Worm (Caenorhabditis elegans): Measurements from ENCODE around the gene T05G5.1.

The T05G5.1 gene

DNA sequence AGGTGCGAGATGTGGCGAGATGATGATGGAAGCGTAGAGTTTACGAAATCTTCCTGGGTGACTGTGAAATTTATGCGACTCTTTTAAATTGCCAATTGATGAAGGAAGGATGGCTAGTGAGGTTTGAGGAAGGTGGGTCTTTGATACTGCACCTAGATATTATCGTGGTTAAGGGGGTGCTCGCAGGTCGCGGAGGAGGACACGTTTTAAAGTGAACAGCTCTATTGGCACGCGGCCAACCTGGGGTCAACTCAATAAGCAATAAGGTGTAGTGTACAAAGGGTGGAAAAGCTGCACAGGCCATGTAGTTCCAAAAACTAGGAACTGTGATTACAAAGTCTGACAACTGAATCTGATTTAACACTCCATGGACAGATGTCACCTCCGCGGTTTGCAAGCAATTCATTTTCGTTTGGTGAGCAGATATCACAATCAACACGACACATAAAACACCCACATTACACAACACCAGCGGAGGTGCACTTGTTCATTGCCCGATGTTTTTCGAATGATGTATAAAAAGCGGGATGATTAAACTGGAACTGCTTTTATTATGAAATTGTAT, 2.3 kb upstream of the T05G5.1 start:
- TF ChIP-seq F13H6.1 (tag; optimal IDR thresholded peaks at IDR 0.05): no peak
- TF ChIP-seq nhr-77 (tag; optimal IDR thresholded peaks at IDR 0.05): no peak
- TF ChIP-seq mab-5 (tag; optimal IDR thresholded peaks at IDR 0.05): no peak
- no peak for TF ChIP-seq R02D3.7 (tag; optimal IDR thresholded peaks at IDR 0.05)

DNA sequence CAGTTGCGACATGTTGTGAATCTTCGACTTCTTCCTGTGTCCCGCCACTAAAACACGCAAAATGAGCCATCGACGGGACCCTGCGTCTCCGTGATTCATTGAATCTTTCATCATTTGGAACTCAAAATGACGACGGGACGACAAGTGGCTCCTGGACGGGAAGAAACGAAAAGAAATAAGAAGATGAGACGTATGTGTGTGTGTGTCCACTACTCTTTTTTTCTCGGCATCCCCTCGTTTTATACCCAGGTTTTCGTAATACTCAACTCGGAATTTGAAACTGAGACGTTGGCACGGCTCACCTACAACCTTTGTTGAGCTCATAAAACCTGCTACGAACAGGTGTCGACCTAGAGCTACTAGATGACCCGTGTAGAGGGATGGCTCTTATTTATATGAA, 1.4 kb upstream of the T05G5.1 start:
- TF ChIP-seq mbf-1 (tag; optimal IDR thresholded peaks at IDR 0.05) (no peak), ztf-1 (GFP tag; conservative IDR thresholded peaks at IDR 0.05) (no peak), nhr-129 (tag; optimal IDR thresholded peaks at IDR 0.05) (peak; percentile 59), mab-5 (tag; optimal IDR thresholded peaks at IDR 0.05) (no peak), C34F6.9 (tag; optimal IDR thresholded peaks at IDR 0.05) (peak; percentile 41), sma-9 (GFP tag; optimal IDR thresholded peaks at IDR 0.05) (peak; percentile 10), sma-9 (tag; optimal IDR thresholded peaks at IDR 0.05) (no peak), F13H6.1 (tag; optimal IDR thresholded peaks at IDR 0.05) (peak; percentile 72), lsy-2 (tag; optimal IDR thresholded peaks at IDR 0.05) (peak in 1 of 2 experiments; percentile 16)

DNA sequence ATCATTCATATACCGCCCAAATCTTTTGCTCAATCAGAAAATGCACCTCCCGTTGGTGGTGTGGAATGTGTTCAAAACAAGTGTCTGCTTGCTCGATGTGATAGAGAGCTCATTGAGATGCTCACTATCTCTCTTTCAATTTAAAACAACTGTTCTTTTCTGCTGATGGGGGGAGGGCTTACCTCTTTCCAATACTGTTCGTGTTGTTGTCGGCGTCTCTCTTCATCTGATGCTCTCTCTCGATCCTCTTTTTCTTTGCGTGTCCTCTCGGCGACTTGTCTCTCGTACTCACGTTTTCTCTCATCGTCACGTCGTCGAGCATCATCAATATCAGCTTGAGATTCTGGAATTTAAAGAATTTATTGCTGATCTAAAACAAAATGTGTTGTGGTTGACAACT, 1.2 kb downstream of the T05G5.1 start:
- no peak for TF ChIP-seq ceh-82 (tag; optimal IDR thresholded peaks at IDR 0.05)
- no peak for TF ChIP-seq elt-3 (tag; optimal IDR thresholded peaks at IDR 0.05)
- TF ChIP-seq ama-1 (optimal IDR thresholded peaks at IDR 0.05): no peak
- TF ChIP-seq C34F6.9 (tag; optimal IDR thresholded peaks at IDR 0.05): peak; percentile 48
- no peak for TF ChIP-seq mab-5 (tag; optimal IDR thresholded peaks at IDR 0.05)
- TF ChIP-seq unc-39 (tag; optimal IDR thresholded peaks at IDR 0.05): no peak
- TF ChIP-seq blmp-1 (tag; optimal IDR thresholded peaks at IDR 0.05; ENCODE audit: insufficient read depth): no peak
- TF ChIP-seq R02D3.7 (tag; optimal IDR thresholded peaks at IDR 0.05): no peak
- peak; percentile 73 for TF ChIP-seq F13H6.1 (tag; optimal IDR thresholded peaks at IDR 0.05)
- TF ChIP-seq unc-55 (GFP tag; optimal IDR thresholded peaks at IDR 0.05): no peak
- TF ChIP-seq sma-9 (GFP tag; optimal IDR thresholded peaks at IDR 0.05): peak; percentile 50
- no peak for TF ChIP-seq sma-9 (tag; optimal IDR thresholded peaks at IDR 0.05)
- TF ChIP-seq nhr-129 (tag; optimal IDR thresholded peaks at IDR 0.05): peak; percentile 31
- TF ChIP-seq unc-62 (GFP tag; optimal IDR thresholded peaks at IDR 0.05): no peak
- no peak for TF ChIP-seq nhr-11 (tag; optimal IDR thresholded peaks at IDR 0.05)
- TF ChIP-seq ZK546.5 (tag; optimal IDR thresholded peaks at IDR 0.05): no peak
- TF ChIP-seq peb-1 (tag; optimal IDR thresholded peaks at IDR 0.05): no peak
- TF ChIP-seq egl-27 (tag; optimal IDR thresholded peaks at IDR 0.05): no peak
- no peak for TF ChIP-seq crh-2 (tag; optimal IDR thresholded peaks at IDR 0.05)
- no peak for TF ChIP-seq nhr-10 (tag; optimal IDR thresholded peaks at IDR 0.05)
- no peak for TF ChIP-seq sma-3 (GFP tag; optimal IDR thresholded peaks at IDR 0.05)
- TF ChIP-seq ztf-11 (tag; optimal IDR thresholded peaks at IDR 0.05): no peak
- no peak for TF ChIP-seq dmd-4 (tag; optimal IDR thresholded peaks at IDR 0.05)
- no peak for TF ChIP-seq ztf-4 (tag; optimal IDR thresholded peaks at IDR 0.05)
- no peak for TF ChIP-seq mdl-1 (tag; optimal IDR thresholded peaks at IDR 0.05)
- no peak for TF ChIP-seq skn-1 (tag; optimal IDR thresholded peaks at IDR 0.05)
- TF ChIP-seq nhr-6 (tag; optimal IDR thresholded peaks at IDR 0.05): no peak
- peak in 1 of 2 experiments; percentile 33 for TF ChIP-seq lsy-2 (tag; optimal IDR thresholded peaks at IDR 0.05)
- no peak for TF ChIP-seq nhr-77 (tag; optimal IDR thresholded peaks at IDR 0.05)

DNA sequence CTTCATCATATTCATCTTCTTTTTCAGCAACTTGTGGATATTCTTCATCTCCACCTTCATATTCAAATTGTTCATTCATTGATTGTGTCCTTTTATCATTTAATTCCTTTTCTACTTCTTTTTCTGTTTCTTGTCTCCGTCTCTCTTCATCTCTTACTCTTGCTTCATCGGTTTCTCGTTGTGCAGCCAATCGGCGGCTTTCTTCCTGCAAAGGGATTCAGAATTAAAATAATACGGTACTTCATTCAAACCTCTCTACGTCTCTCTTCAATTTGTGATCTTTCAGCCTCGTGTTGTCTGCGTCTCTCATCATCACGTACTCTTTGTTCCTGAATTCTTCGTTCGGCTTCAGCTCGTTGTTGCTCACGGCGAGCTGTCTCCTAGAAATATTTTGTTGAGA, 2.5 kb downstream of the T05G5.1 start:
- TF ChIP-seq lsy-2 (tag; optimal IDR thresholded peaks at IDR 0.05) (peak in 1 of 2 experiments; percentile 28), ama-1 (optimal IDR thresholded peaks at IDR 0.05) (no peak), snpc-4 (tag; optimal IDR thresholded peaks at IDR 0.05) (no peak)

DNA sequence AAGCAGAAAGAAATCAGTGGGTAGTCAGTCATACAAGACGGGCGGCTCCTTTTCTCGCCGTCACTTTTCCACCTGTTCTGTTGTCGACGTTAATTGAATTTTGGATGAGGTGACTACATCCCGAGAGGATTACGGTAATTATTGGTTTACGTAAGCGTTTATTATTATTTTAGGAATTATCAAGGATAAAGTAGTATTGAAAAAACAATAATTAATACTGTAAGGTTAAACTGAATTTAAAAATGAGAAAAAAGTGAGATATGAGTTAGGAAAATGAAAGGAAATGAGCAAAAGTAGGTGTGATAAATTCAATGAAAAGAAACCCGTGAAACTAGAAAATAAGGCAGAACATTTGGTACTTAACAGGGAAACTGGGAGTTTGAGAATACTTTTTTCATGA, 4.2 kb downstream of the T05G5.1 start, which contains the start of gene hlh-4:
TSS of gene hlh-4 (minus strand) at position 101 of the 400 bp plus-strand sequence.
- no peak for TF ChIP-seq alr-1 (tag; optimal IDR thresholded peaks at IDR 0.05)
- no peak for TF ChIP-seq nhr-25 (tag; optimal IDR thresholded peaks at IDR 0.05)
- TF ChIP-seq R02D3.7 (tag; optimal IDR thresholded peaks at IDR 0.05): no peak
- no peak for TF ChIP-seq sma-3 (GFP tag; optimal IDR thresholded peaks at IDR 0.05)
- TF ChIP-seq nhr-237 (tag; optimal IDR thresholded peaks at IDR 0.05): no peak
- no peak for TF ChIP-seq lin-13 (GFP tag; optimal IDR thresholded peaks at IDR 0.05)
- TF ChIP-seq nhr-21 (tag; optimal IDR thresholded peaks at IDR 0.05): no peak
- no peak for TF ChIP-seq nhr-77 (tag; optimal IDR thresholded peaks at IDR 0.05)
- TF ChIP-seq zag-1 (tag; optimal IDR thresholded peaks at IDR 0.05): no peak
- no peak for TF ChIP-seq F13H6.1 (tag; optimal IDR thresholded peaks at IDR 0.05)
- no peak for TF ChIP-seq aly-2 (tag; optimal IDR thresholded peaks at IDR 0.05)
- no peak for TF ChIP-seq lin-39 (tag; optimal IDR thresholded peaks at IDR 0.05)
- TF ChIP-seq mab-5 (tag; optimal IDR thresholded peaks at IDR 0.05): no peak
- no peak for TF ChIP-seq egl-27 (tag; optimal IDR thresholded peaks at IDR 0.05)
- no peak for TF ChIP-seq dmd-4 (tag; optimal IDR thresholded peaks at IDR 0.05)
- no peak for TF ChIP-seq gmeb-1 (tag; optimal IDR thresholded peaks at IDR 0.05)
- no peak for TF ChIP-seq nhr-6 (tag; optimal IDR thresholded peaks at IDR 0.05)
- TF ChIP-seq nhr-23 (tag; optimal IDR thresholded peaks at IDR 0.05): no peak

All from whole organism, L2 larva.